Worm (Caenorhabditis elegans): ENCODE results near the gene Y50E8A.12.

DNA sequence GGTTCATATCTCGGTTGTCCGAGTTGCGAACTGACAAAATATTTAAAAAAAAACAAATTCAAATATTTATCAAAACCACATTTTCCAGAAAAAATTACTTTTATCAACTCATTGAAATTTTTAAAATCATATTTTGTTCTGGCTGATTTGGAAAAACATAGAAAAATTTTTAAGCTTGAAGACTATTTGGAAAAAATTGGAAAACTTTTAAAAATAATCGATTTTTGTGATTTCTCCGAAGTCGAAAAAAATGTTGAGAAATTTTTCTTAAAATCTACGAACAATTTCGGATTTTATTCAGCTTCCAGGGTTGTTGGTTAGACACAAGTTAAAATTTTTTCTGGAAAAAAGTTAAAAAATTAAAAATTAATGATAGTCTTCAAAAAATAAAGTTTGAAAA, 47.2 kb downstream of the Y50E8A.12 start, which contains the start of gene Y50E8A.5:
- TF ChIP-seq ref-1 (GFP tag; conservative IDR thresholded peaks at IDR 0.05) (no peak), tab-1 (GFP tag; IDR thresholded peaks at IDR 0.05) (no peak), ztf-23 (GFP tag; IDR thresholded peaks at IDR 0.05) (no peak), klf-2 (GFP tag; conservative IDR thresholded peaks at IDR 0.05) (no peak), ztf-29 (GFP tag; IDR thresholded peaks at IDR 0.05) (no peak), med-1 (GFP tag; optimal IDR thresholded peaks at IDR 0.05; ENCODE audit: insufficient read depth) (no peak)

All from whole organism, midembryonic.